Fruit fly (Drosophila melanogaster) whole organism, wandering third instar larva: ENCODE data around the gene Snap24.

Experiments
- Abd-B ChIP-seq: fragments of >200 bp; optimal IDR thresholded peaks from 2 replicates; lab custom pipeline; 2017; ENCODE audit warnings: missing biosample characterization, missing genetic modification characterization
- CG32264 ChIP-seq: fragments of 200-800 bp; sonication (Bioruptor generic); optimal IDR thresholded peaks from 2 replicates; lab custom pipeline; 2016; ENCODE audit warnings: missing biosample characterization, missing genetic modification characterization
- CG9705 ChIP-seq: fragments of 200-800 bp; sonication (Bioruptor generic); optimal IDR thresholded peaks from 2 replicates; lab custom pipeline; 2018; ENCODE audit warnings: missing biosample characterization, mild to moderate bottlenecking, missing genetic modification characterization
- CrebA ChIP-seq: fragments of 200-800 bp; sonication (Bioruptor generic); optimal IDR thresholded peaks from 2 replicates; lab custom pipeline; 2016; ENCODE audit warnings: missing biosample characterization, mild to moderate bottlenecking, missing genetic modification characterization, borderline replicate concordance
- Dfd ChIP-seq: fragments of >200 bp; optimal IDR thresholded peaks from 2 replicates; lab custom pipeline; 2017; ENCODE audit warnings: missing biosample characterization, missing genetic modification characterization
- HLH106 ChIP-seq: fragments of 200-800 bp; optimal IDR thresholded peaks from 3 replicates; lab custom pipeline; 2019; ENCODE audit warnings: missing biosample characterization, mild to moderate bottlenecking, missing genetic modification characterization, moderate library complexity
- Hnf4 ChIP-seq: fragments of 200-800 bp; sonication (Bioruptor generic); optimal IDR thresholded peaks from 2 replicates; lab custom pipeline; 2016; ENCODE audit warnings: missing biosample characterization, mild to moderate bottlenecking, missing genetic modification characterization
- Hr78 ChIP-seq: fragments of >200 bp; optimal IDR thresholded peaks from 2 replicates; lab custom pipeline; 2017; ENCODE audit warnings: missing biosample characterization, missing genetic modification characterization
- Hr83 ChIP-seq: fragments of 200-300 bp; sonication (Bioruptor generic); optimal IDR thresholded peaks from 2 replicates; lab custom pipeline; 2016; ENCODE audit warnings: missing biosample characterization, mild to moderate bottlenecking, missing genetic modification characterization, moderate library complexity; ENCODE audit not compliant: poor library complexity, severe bottlenecking
- Jra ChIP-seq: sonication (Bioruptor generic); optimal IDR thresholded peaks from 2 replicates; lab custom pipeline; 2016; ENCODE audit warnings: missing biosample characterization, missing genetic modification characterization
- Mio ChIP-seq: sonication (Bioruptor generic); optimal IDR thresholded peaks from 2 replicates; lab custom pipeline; 2016; ENCODE audit warnings: missing biosample characterization, missing genetic modification characterization
- Myc ChIP-seq: fragments of >200 bp; optimal IDR thresholded peaks from 2 replicates; lab custom pipeline; 2017
- N ChIP-seq: fragments of >200 bp; optimal IDR thresholded peaks from 2 replicates; lab custom pipeline; 2018; ENCODE audit warnings: missing biosample characterization, missing external identifiers, missing genetic modification characterization
- OdsH ChIP-seq: fragments of 200-800 bp; sonication (Bioruptor generic); optimal IDR thresholded peaks from 2 replicates; lab custom pipeline; 2016; ENCODE audit warnings: missing biosample characterization, mild to moderate bottlenecking, missing genetic modification characterization
- Rel ChIP-seq, 2 experiments: fragments of 200-800 bp; sonication (Bioruptor generic) in 1 of 2; optimal IDR thresholded peaks; 2 replicates in 1 of 2; 3 replicates in 1 of 2; lab custom pipeline; 2016 to 2019; ENCODE audit warnings: mild to moderate bottlenecking in 2 of 2, missing biosample characterization in 2 of 2, missing genetic modification characterization in 2 of 2, moderate library complexity in 1 of 2
- Sp1 ChIP-seq: fragments of 200-800 bp; sonication (Bioruptor generic); optimal IDR thresholded peaks from 3 replicates; lab custom pipeline; 2019; ENCODE audit warnings: missing biosample characterization, mild to moderate bottlenecking, missing genetic modification characterization, moderate library complexity
- Vsx2 ChIP-seq: fragments of 200-300, 225-300 bp; sonication (Bioruptor generic); optimal IDR thresholded peaks from 2 replicates; lab custom pipeline; 2018; ENCODE audit warnings: missing biosample characterization, missing genetic modification characterization; ENCODE audit not compliant: partially characterized antibody
- br ChIP-seq: fragments of 200-800 bp; sonication (Bioruptor generic); optimal IDR thresholded peaks from 2 replicates; lab custom pipeline; 2016; ENCODE audit warnings: missing biosample characterization, missing genetic modification characterization
- brk ChIP-seq: fragments of 200-800 bp; sonication (Bioruptor generic); optimal IDR thresholded peaks from 2 replicates; lab custom pipeline; 2016; ENCODE audit warnings: missing biosample characterization, mild to moderate bottlenecking, missing genetic modification characterization
- dl ChIP-seq, 2 experiments: fragments of 175-275, 200-275 bp in 1 of 2; fragments of 200-275 bp in 1 of 2; sonication (Bioruptor generic); optimal IDR thresholded peaks; lab custom pipeline; 2018; ENCODE audit warnings: mild to moderate bottlenecking in 2 of 2, missing biosample characterization in 2 of 2, missing genetic modification characterization in 2 of 2, moderate library complexity in 2 of 2; ENCODE audit not compliant: partially characterized antibody in 2 of 2, insufficient read depth in 1 of 2
- dsf ChIP-seq: sonication (Bioruptor generic); optimal IDR thresholded peaks from 2 replicates; lab custom pipeline; 2016; ENCODE audit warnings: missing biosample characterization, missing genetic modification characterization, borderline replicate concordance
- ey ChIP-seq: fragments of 200-800 bp; sonication (Bioruptor generic); optimal IDR thresholded peaks from 2 replicates; lab custom pipeline; 2016; ENCODE audit warnings: missing biosample characterization, missing genetic modification characterization
- foxo ChIP-seq, 2 experiments: fragments of 200-800 bp; sonication (Bioruptor generic); optimal IDR thresholded peaks; 2 replicates in 1 of 2; 3 replicates in 1 of 2; lab custom pipeline; 2016 to 2017; ENCODE audit warnings: missing biosample characterization in 2 of 2, missing genetic modification characterization in 2 of 2
- fru ChIP-seq: fragments of 200-800 bp; sonication (Bioruptor generic); optimal IDR thresholded peaks from 3 replicates; lab custom pipeline; 2016; ENCODE audit warnings: missing biosample characterization, mild to moderate bottlenecking, missing genetic modification characterization
- h ChIP-seq: fragments of 200-800 bp; sonication (Bioruptor generic); optimal IDR thresholded peaks from 3 replicates; lab custom pipeline; 2016; ENCODE audit warnings: missing biosample characterization, mild to moderate bottlenecking, missing genetic modification characterization
- jim ChIP-seq: fragments of 175-275, 200-325 bp; sonication (Bioruptor generic); optimal IDR thresholded peaks from 2 replicates; lab custom pipeline; 2016; ENCODE audit warnings: missing biosample characterization, mild to moderate bottlenecking, missing genetic modification characterization
- lola ChIP-seq: fragments of >200 bp; optimal IDR thresholded peaks from 2 replicates; lab custom pipeline; 2017; ENCODE audit warnings: missing biosample characterization, missing genetic modification characterization
- pan ChIP-seq: fragments of >200 bp; optimal IDR thresholded peaks from 2 replicates; lab custom pipeline; 2017
- rgr ChIP-seq: fragments of 200-800 bp; sonication (Bioruptor generic); optimal IDR thresholded peaks from 3 replicates; lab custom pipeline; 2016; ENCODE audit warnings: missing biosample characterization, mild to moderate bottlenecking, missing genetic modification characterization
- sage ChIP-seq: fragments of 200-800 bp; sonication (Bioruptor generic); optimal IDR thresholded peaks from 2 replicates; lab custom pipeline; 2016; ENCODE audit warnings: missing biosample characterization, mild to moderate bottlenecking, missing genetic modification characterization
- sv ChIP-seq: fragments of 200-800 bp; sonication (Bioruptor generic); optimal IDR thresholded peaks from 3 replicates; lab custom pipeline; 2016; ENCODE audit warnings: missing biosample characterization, missing genetic modification characterization
- usp ChIP-seq: fragments of >200 bp; optimal IDR thresholded peaks from 2 replicates; lab custom pipeline; 2017; ENCODE audit warnings: missing biosample characterization, missing genetic modification characterization
- woc ChIP-seq: sonication (Bioruptor generic); optimal IDR thresholded peaks from 2 replicates; lab custom pipeline; 2016; ENCODE audit warnings: missing biosample characterization, mild to moderate bottlenecking, missing genetic modification characterization

Snap24 gene

DNA sequence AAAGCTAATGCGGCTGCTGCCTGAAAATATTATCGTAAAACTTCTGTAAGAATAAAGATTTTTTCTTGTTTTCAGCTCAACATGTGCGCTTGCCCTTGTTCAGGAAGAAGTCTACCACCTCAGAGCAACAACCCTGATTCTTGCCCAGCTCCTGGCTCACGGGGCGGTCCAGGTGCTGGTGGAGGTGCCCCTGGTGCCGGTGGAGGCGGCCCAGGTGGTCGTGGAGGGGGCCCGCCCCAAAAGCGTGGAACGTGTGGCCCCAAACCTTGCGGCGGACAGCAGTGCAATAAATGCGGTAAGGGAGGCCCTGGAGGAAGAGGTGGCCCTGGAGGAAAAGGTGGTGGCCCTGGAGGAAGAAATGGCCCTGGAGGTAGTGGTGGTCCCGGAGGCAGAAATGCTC is 19.0 kb downstream of the Snap24 start:
- no peak for TF ChIP-seq jim (GFP tag; lab: Kevin White, UChicago)
- peak; percentile 98 for TF ChIP-seq Dfd (GFP tag; lab: Kevin White, UChicago)

DNA sequence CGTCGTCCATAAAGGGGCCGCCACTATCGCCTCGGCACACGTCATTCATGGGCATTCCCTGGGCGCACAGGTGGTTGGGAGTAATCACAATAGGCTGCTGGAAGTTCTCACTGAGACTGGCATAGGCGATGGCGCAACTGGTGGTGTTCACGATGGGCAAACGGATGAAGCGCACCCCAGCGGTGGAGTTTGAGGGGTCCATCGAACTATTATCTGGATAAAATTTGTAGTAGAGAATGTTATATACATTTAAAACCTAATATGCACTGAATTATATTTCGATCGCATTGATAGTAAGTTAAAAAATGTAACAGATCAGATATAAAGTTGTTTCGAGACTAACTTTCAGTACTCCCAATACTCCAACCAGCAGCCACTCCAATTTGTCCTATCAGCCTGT is 19.7 kb downstream of the Snap24 start, which contains the start of gene CG31415:
CG31415 (plus strand) TSS at position 301 of the 400 bp plus-strand sequence.
- TF ChIP-seq Dfd (GFP tag; lab: Kevin White, UChicago), result no peak
- no peak for TF ChIP-seq fru (GFP tag; lab: Kevin White, UChicago)
- TF ChIP-seq Vsx2 (GFP tag; lab: Kevin White, UChicago), result no peak

DNA sequence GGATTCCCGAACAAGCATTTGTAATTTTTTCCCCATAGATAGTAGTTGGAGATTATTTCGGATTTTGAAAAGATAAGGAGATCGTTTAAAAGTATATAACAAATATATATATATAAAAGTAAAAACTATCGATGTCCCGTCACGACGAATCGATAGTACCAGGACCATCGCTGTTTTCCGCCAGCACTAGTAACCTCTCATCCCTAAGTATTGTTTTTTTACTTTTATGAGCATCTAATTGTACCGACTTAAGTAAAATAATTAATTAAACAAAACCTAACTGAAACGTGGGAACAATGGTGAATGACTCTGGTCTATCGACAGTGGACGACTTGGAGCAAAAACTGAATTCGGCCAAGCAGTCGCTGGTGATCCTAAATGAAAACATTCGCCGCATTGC is 22.2 kb downstream of the Snap24 start, which contains the start of gene Pnn:
Pnn (plus strand) TSS at position 187 of the 400 bp plus-strand sequence.
- TF ChIP-seq jim (GFP tag; lab: Kevin White, UChicago) (no peak), sage (peak; percentile 32), woc (GFP tag; lab: Kevin White, UChicago) (peak; percentile 39), Rel (GFP tag; optimal IDR thresholded peaks at IDR 0.05; lab: Kevin White, UChicago) (no peak), Rel (tag; optimal IDR thresholded peaks at IDR 0.05; lab: Kevin White, UChicago) (peak; percentile 68), Mio (GFP tag; lab: Kevin White, UChicago) (no peak), Sp1 (GFP tag; lab: Kevin White, UChicago) (no peak), Myc (lab: Kevin White, UChicago) (no peak), brk (GFP tag; lab: Kevin White, UChicago) (no peak), N (no peak), h (GFP tag; lab: Kevin White, UChicago) (no peak), br (no peak), Jra (GFP tag; lab: Kevin White, UChicago) (no peak), foxo (GFP tag; optimal IDR thresholded peaks at IDR 0.05; lab: Kevin White, UChicago) (no peak), HLH106 (tag; lab: Kevin White, UChicago) (no peak), dl (GFP tag; optimal IDR thresholded peaks at IDR 0.05; lab: Kevin White, UChicago; ENCODE audit: insufficient read depth in 1 of 2, partially characterized antibody in 2 of 2) (no peak), fru (GFP tag; lab: Kevin White, UChicago) (no peak), sv (GFP tag; lab: Kevin White, UChicago) (no peak), OdsH (no peak), Abd-B (no peak), CG9705 (GFP tag; lab: Kevin White, UChicago) (no peak), lola (GFP tag; lab: Kevin White, UChicago) (no peak), Hnf4 (GFP tag; lab: Kevin White, UChicago) (no peak)

DNA sequence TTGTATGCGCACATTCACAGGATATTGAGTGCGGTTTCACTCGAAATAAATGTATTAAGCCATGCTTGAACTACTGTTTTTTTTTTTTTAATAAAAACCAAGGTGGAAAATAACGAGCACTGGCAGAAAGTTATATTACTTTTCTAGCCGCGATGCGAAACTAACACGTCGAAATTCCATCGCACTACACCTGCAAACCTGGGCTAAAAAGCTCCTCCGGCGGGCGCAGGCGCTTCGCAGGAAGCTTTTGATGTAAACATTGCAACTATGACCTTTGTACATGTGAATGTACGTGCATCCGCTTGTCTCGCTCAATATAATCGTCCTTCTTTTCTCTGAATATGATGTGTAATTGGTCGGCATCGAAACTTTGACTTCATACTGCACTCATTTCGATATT is 23.2 kb downstream of the Snap24 start, which contains the start of gene side-VII:
side-VII (minus strand) TSS at position 187 of the 400 bp plus-strand sequence.
- no peak for TF ChIP-seq lola (GFP tag; lab: Kevin White, UChicago)
- TF ChIP-seq, all 38 proteins: peak for 0

DNA sequence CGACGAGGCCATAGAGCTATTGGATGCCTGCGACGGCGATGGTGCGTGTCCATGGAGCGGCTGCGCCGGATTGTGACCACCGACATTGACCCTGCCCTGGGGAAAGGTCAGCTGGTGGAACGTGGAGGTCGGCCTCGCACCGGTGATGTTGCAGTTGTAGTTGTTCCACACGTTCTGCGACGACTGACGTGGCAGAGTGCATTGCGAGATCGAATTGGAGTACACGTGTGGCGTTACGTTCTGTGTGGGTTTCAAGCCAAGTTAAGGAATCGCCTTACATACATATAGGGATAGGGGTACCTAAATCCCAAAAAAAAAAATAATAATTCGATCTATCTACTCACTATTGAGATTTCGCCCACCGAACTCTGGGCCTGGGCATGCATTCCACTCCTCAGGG is 27.8 kb downstream of the Snap24 start:
- TF ChIP-seq Dfd (GFP tag; lab: Kevin White, UChicago) (no peak), h (GFP tag; lab: Kevin White, UChicago) (no peak), CG32264 (GFP tag; lab: Kevin White, UChicago) (no peak)
- TF ChIP-seq, all 38 proteins: peak for 0

DNA sequence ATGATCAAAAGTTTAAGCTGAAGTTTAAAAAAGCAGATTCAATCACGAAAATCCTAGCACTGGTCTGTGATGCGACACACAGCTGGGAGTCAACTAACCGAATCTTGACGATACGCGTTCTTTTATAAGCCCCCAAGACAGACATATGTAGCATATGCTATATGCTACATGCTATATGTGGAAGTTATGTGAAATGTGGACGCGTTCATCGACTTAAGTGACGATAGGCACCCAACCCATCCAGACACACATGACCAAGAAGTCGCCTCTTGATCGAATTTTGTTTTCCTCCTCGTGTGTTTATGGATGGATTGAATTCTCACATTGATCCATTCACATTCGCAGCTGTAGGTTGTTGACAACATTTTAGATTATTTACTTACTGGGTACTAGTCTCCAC is 29.8 kb downstream of the Snap24 start, which contains the start of gene alphaTub85E:
alphaTub85E (minus strand) TSS at position 101 of the 400 bp plus-strand sequence.
- TF ChIP-seq Vsx2 (GFP tag; lab: Kevin White, UChicago), result no peak
- no peak for TF ChIP-seq CG32264 (GFP tag; lab: Kevin White, UChicago)
- TF ChIP-seq pan, result no peak
- TF ChIP-seq ey, result no peak
- TF ChIP-seq Hr83 (GFP tag; lab: Kevin White, UChicago), result no peak
- TF ChIP-seq dsf (GFP tag; lab: Kevin White, UChicago), result no peak
- TF ChIP-seq lola (GFP tag; lab: Kevin White, UChicago), result no peak
- TF ChIP-seq fru (GFP tag; lab: Kevin White, UChicago), result no peak
- no peak for TF ChIP-seq Sp1 (GFP tag; lab: Kevin White, UChicago)
- no peak for TF ChIP-seq h (GFP tag; lab: Kevin White, UChicago)
- TF ChIP-seq CrebA (GFP tag; lab: Kevin White, UChicago), result no peak
- TF ChIP-seq rgr (GFP tag; lab: Kevin White, UChicago), result no peak
- TF ChIP-seq Hr78, result no peak
- no peak for TF ChIP-seq Dfd (GFP tag; lab: Kevin White, UChicago)
- TF ChIP-seq HLH106 (tag; lab: Kevin White, UChicago), result no peak
- no peak for TF ChIP-seq usp
- TF ChIP-seq, all 38 proteins: peak for 0
